Fruit fly (Drosophila melanogaster) whole organism, embryonic: ENCODE data around the gene Glyat.

Source experiments
- Antp ChIP-seq: fragments of 200-800 bp; sonication (Bioruptor generic); optimal IDR thresholded peaks from 3 replicates; lab custom pipeline; 2016; ENCODE audit warnings: missing biosample characterization, missing genetic modification characterization
- B-H1 ChIP-seq: fragments of 200-800 bp; sonication (Bioruptor generic); IDR thresholded peaks from 3 replicates; pipeline ENCODE4 v1.3.6; 2022; ENCODE audit warnings: missing biosample characterization, missing genetic modification characterization
- B-H2 ChIP-seq: fragments of 200-800 bp; sonication (Bioruptor generic); optimal IDR thresholded peaks from 2 replicates; lab custom pipeline; 2018; ENCODE audit warnings: missing biosample characterization, mild to moderate bottlenecking, missing genetic modification characterization
- CG10267 ChIP-seq: fragments of 200-800 bp; sonication (Bioruptor generic); optimal IDR thresholded peaks from 2 replicates; lab custom pipeline; 2018; ENCODE audit warnings: missing biosample characterization, mild to moderate bottlenecking, missing genetic modification characterization, moderate library complexity
- CG10543 ChIP-seq: fragments of 200-800 bp; sonication (Bioruptor generic); optimal IDR thresholded peaks from 3 replicates; lab custom pipeline; 2017; ENCODE audit warnings: missing biosample characterization, mild to moderate bottlenecking, missing genetic modification characterization, moderate library complexity
- CG12071 ChIP-seq: fragments of 200-800 bp; sonication (Bioruptor generic); optimal IDR thresholded peaks from 3 replicates; lab custom pipeline; 2018; ENCODE audit warnings: missing biosample characterization, mild to moderate bottlenecking, missing genetic modification characterization
- CG12769 ChIP-seq: fragments of 200-800 bp; sonication (Bioruptor generic); optimal IDR thresholded peaks from 2 replicates; lab custom pipeline; 2019; ENCODE audit warnings: missing biosample characterization, mild to moderate bottlenecking, missing genetic modification characterization, moderate library complexity
- CG13894 ChIP-seq: fragments of 200-800 bp; sonication (Bioruptor generic); optimal IDR thresholded peaks from 3 replicates; lab custom pipeline; 2018; ENCODE audit warnings: missing biosample characterization, mild to moderate bottlenecking, missing genetic modification characterization, moderate library complexity
- CG14667 ChIP-seq: fragments of 200-800 bp; sonication (Bioruptor generic); IDR thresholded peaks from 2 replicates; pipeline ENCODE4 v1.3.6; 2022; ENCODE audit warnings: missing biosample characterization, missing genetic modification characterization
- CG2116 ChIP-seq: fragments of 200-800 bp; sonication (Bioruptor generic); optimal IDR thresholded peaks from 3 replicates; lab custom pipeline; 2018; ENCODE audit warnings: missing biosample characterization, mild to moderate bottlenecking, missing genetic modification characterization
- CG2678 ChIP-seq: fragments of 200-800 bp; sonication (Bioruptor generic); optimal IDR thresholded peaks from 3 replicates; lab custom pipeline; 2019; ENCODE audit warnings: missing biosample characterization, mild to moderate bottlenecking, missing genetic modification characterization, moderate library complexity
- CG30020 ChIP-seq: fragments of 200-800 bp; optimal IDR thresholded peaks from 2 replicates; lab custom pipeline; 2019; ENCODE audit warnings: missing biosample characterization, mild to moderate bottlenecking, missing genetic modification characterization, moderate library complexity
- CG31388 ChIP-seq: fragments of 200-800 bp; sonication (Bioruptor generic); optimal IDR thresholded peaks from 2 replicates; lab custom pipeline; 2016; ENCODE audit warnings: missing biosample characterization, missing genetic modification characterization
- CG34376 ChIP-seq: fragments of 200-800 bp; sonication (Bioruptor generic); optimal IDR thresholded peaks from 2 replicates; lab custom pipeline; 2018; ENCODE audit warnings: missing biosample characterization, mild to moderate bottlenecking, missing genetic modification characterization
- CG43689 ChIP-seq: fragments of 200-800 bp; sonication (Bioruptor generic); IDR thresholded peaks from 2 replicates; pipeline ENCODE4 v1.3.6; 2022; ENCODE audit warnings: missing biosample characterization, missing genetic modification characterization
- CG6683 ChIP-seq: fragments of 200-800 bp; sonication (Bioruptor generic); optimal IDR thresholded peaks from 2 replicates; lab custom pipeline; 2017; ENCODE audit warnings: missing biosample characterization, mild to moderate bottlenecking, missing genetic modification characterization, missing genetic modification reagents
- CG7839 ChIP-seq: fragments of 200-800 bp; sonication (Bioruptor generic); optimal IDR thresholded peaks from 3 replicates; lab custom pipeline; 2018; ENCODE audit warnings: missing biosample characterization, mild to moderate bottlenecking, missing genetic modification characterization, moderate library complexity
- CG8478 ChIP-seq: fragments of >200 bp; optimal IDR thresholded peaks from 2 replicates; lab custom pipeline; 2018
- CG9817 ChIP-seq: fragments of 200-800 bp; sonication (Bioruptor generic); optimal IDR thresholded peaks from 2 replicates; lab custom pipeline; 2018; ENCODE audit warnings: missing biosample characterization, mild to moderate bottlenecking, missing genetic modification characterization, moderate library complexity
- D ChIP-seq, 2 experiments: fragments of 200-800 bp in 1 of 2; fragments of >200 bp in 1 of 2; sonication (Bioruptor generic) in 1 of 2; optimal IDR thresholded peaks; 2 replicates in 1 of 2; 3 replicates in 1 of 2; lab custom pipeline; 2017; ENCODE audit warnings: mild to moderate bottlenecking in 1 of 2, missing biosample characterization in 1 of 2, missing genetic modification characterization in 1 of 2, missing genetic modification reagents in 1 of 2
- Dbx ChIP-seq: fragments of 200-800 bp; sonication (Bioruptor generic); IDR thresholded peaks from 3 replicates; pipeline ENCODE4 v1.3.6; 2022; ENCODE audit warnings: missing biosample characterization, missing genetic modification characterization
- Dip2 ChIP-seq: fragments of 200-800 bp; sonication (Bioruptor generic); IDR thresholded peaks from 2 replicates; pipeline ENCODE4 v1.3.6; 2022; ENCODE audit warnings: missing biosample characterization, missing genetic modification characterization
- Ets65A ChIP-seq: fragments of 200-800 bp; sonication (Bioruptor generic); peaks from one replicate; lab custom pipeline; 2016; ENCODE audit warnings: missing biosample characterization, missing genetic modification characterization
- H15 ChIP-seq: fragments of 200-800 bp; sonication (Bioruptor generic); IDR thresholded peaks from 3 replicates; pipeline ENCODE4 v1.3.6; 2022; ENCODE audit warnings: missing biosample characterization, missing genetic modification characterization
- HHEX ChIP-seq: fragments of 200-800 bp; sonication (Bioruptor generic); optimal IDR thresholded peaks from 3 replicates; lab custom pipeline; 2017; ENCODE audit warnings: missing biosample characterization, mild to moderate bottlenecking, missing genetic modification characterization, missing genetic modification reagents
- Hand ChIP-seq: fragments of 200-800 bp; sonication (Bioruptor generic); optimal IDR thresholded peaks from 2 replicates; lab custom pipeline; 2017; ENCODE audit warnings: mild to moderate bottlenecking, missing biosample characterization, missing genetic modification reagents, missing genetic modification characterization
- HmgZ ChIP-seq: fragments of 200-800 bp; sonication (Bioruptor generic); optimal IDR thresholded peaks from 2 replicates; lab custom pipeline; 2018; ENCODE audit warnings: missing biosample characterization, mild to moderate bottlenecking, missing genetic modification characterization
- Kr ChIP-seq: fragments of 200-800 bp; sonication (Bioruptor generic); optimal IDR thresholded peaks from 2 replicates; lab custom pipeline; 2017; ENCODE audit warnings: missing biosample characterization, mild to moderate bottlenecking, missing genetic modification characterization
- Med ChIP-seq: fragments of 200-800 bp; sonication (Bioruptor generic); peaks from one replicate; lab custom pipeline; 2016; ENCODE audit warnings: missing biosample characterization, missing genetic modification characterization, mild to moderate bottlenecking, inconsistent platforms, moderate library complexity
- Nf-YA ChIP-seq: fragments of 200-800 bp; sonication (Bioruptor generic); IDR thresholded peaks from 2 replicates; pipeline ENCODE4 v1.3.6; 2022; ENCODE audit warnings: missing biosample characterization, missing genetic modification characterization
- Rx ChIP-seq: fragments of 200-800 bp; sonication (Bioruptor generic); IDR thresholded peaks from 2 replicates; pipeline ENCODE4 v1.3.6; 2022; ENCODE audit warnings: missing biosample characterization, missing genetic modification characterization
- Sox100B ChIP-seq: fragments of 200-800 bp; sonication (Bioruptor generic); optimal IDR thresholded peaks from 3 replicates; lab custom pipeline; 2018; ENCODE audit warnings: missing biosample characterization, mild to moderate bottlenecking, missing genetic modification characterization
- Trl ChIP-seq, 3 experiments: fragments of >200 bp in 2 of 3; fragments of 200-800 bp in 1 of 3; sonication (Bioruptor generic) in 1 of 3; optimal IDR thresholded peaks; 2 replicates in 1 of 3; 3 replicates in 2 of 3; lab custom pipeline; 2016 to 2017; ENCODE audit warnings: missing biosample characterization in 1 of 3, missing genetic modification characterization in 1 of 3
- Vsx1 ChIP-seq: fragments of 200-800 bp; sonication (Bioruptor generic); optimal IDR thresholded peaks from 2 replicates; lab custom pipeline; 2017; ENCODE audit warnings: missing biosample characterization, mild to moderate bottlenecking, missing genetic modification characterization, missing genetic modification reagents
- aop ChIP-seq: fragments of 200-800 bp; sonication (Bioruptor generic); IDR thresholded peaks from 2 replicates; pipeline ENCODE4 v1.3.6; 2022; ENCODE audit warnings: missing biosample characterization, missing genetic modification characterization
- bigmax ChIP-seq: fragments of 200-800 bp; sonication (Bioruptor generic); optimal IDR thresholded peaks from 2 replicates; lab custom pipeline; 2018; ENCODE audit warnings: missing biosample characterization, mild to moderate bottlenecking, missing genetic modification characterization
- chinmo ChIP-seq: fragments of 200-800 bp; sonication (Bioruptor generic); IDR thresholded peaks from 4 replicates; pipeline ENCODE4 v1.3.6; 2022; ENCODE audit warnings: missing biosample characterization, missing genetic modification characterization; ENCODE audit not compliant: partially characterized antibody
- crol ChIP-seq: fragments of 200-800 bp; sonication (Bioruptor generic); IDR thresholded peaks from 2 replicates; pipeline ENCODE4 v1.3.6; 2022; ENCODE audit warnings: missing biosample characterization, missing genetic modification characterization
- en ChIP-seq: fragments of 200-800 bp; sonication (Bioruptor generic); optimal IDR thresholded peaks from 2 replicates; lab custom pipeline; 2016; ENCODE audit warnings: missing biosample characterization, missing genetic modification characterization
- gsb ChIP-seq: fragments of 200-800 bp; sonication (Bioruptor generic); IDR thresholded peaks from 2 replicates; pipeline ENCODE4 v1.3.6; 2022; ENCODE audit warnings: missing biosample characterization, missing genetic modification characterization
- klu ChIP-seq: fragments of 200-800 bp; sonication (Bioruptor generic); IDR thresholded peaks from 2 replicates; pipeline ENCODE4 v1.3.6; 2022; ENCODE audit warnings: missing biosample characterization, missing genetic modification characterization
- mld ChIP-seq: fragments of 200-800 bp; sonication (Bioruptor generic); IDR thresholded peaks from 3 replicates; pipeline ENCODE4 v1.3.6; 2022; ENCODE audit warnings: missing biosample characterization, missing genetic modification characterization; ENCODE audit not compliant: partially characterized antibody
- pros ChIP-seq: fragments of 200-800 bp; sonication (Bioruptor generic); optimal IDR thresholded peaks from 3 replicates; lab custom pipeline; 2019; ENCODE audit warnings: missing biosample characterization, mild to moderate bottlenecking, missing genetic modification characterization, moderate library complexity
- row ChIP-seq: fragments of 200-800 bp; sonication (Bioruptor generic); IDR thresholded peaks from 3 replicates; pipeline ENCODE4 v1.3.6; 2022; ENCODE audit warnings: missing biosample characterization, missing genetic modification characterization
- trem ChIP-seq: fragments of 200-800 bp; optimal IDR thresholded peaks from 3 replicates; lab custom pipeline; 2019; ENCODE audit warnings: missing biosample characterization, mild to moderate bottlenecking, missing genetic modification characterization, moderate library complexity

Gene Glyat

dm6 chr2L:8009283-8010211 is 905 bp downstream of the Glyat start, which contains the start of gene CG12560 (continued):
- TF ChIP-seq CG6683 (GFP tag; lab: Kevin White, UChicago) (no peak), bigmax (GFP tag; lab: Kevin White, UChicago) (no peak)
- TF ChIP-seq, all 482 proteins: peak for 82

dm6 chr2L:8007160-8007876 is 3.1 kb downstream of the Glyat start, which contains the start of gene Spn28Dc:
Gene Spn28Dc, minus strand, starts transcription at chr2L:8007210.
- TF ChIP-seq mld (GFP tag; lab: Robert Waterston, UW) (no peak), CG2678 (tag; lab: Kevin White, UChicago) (no peak), CG8478 (no peak), HmgZ (tag; lab: Kevin White, UChicago) (no peak), CG10543 (GFP tag; lab: Kevin White, UChicago) (peak; percentile 28), crol (GFP tag; lab: Robert Waterston, UW) (no peak), CG34376 (GFP tag; lab: Kevin White, UChicago) (peak; percentile 63), Ets65A (no peak), Trl (optimal IDR thresholded peaks at IDR 0.05; lab: Kevin White, UChicago) (peak in 1 of 2 experiments; percentile 48), Trl (GFP tag; optimal IDR thresholded peaks at IDR 0.05; lab: Kevin White, UChicago) (no peak), Vsx1 (GFP tag; lab: Kevin White, UChicago) (no peak), chinmo (GFP tag; lab: Robert Waterston, UW) (0 out of 4 replicates have a peak, but pooled peaks have one; percentile 55), Nf-YA (no peak), aop (GFP tag; lab: Robert Waterston, UW) (no peak), en (no peak), B-H1 (GFP tag; lab: Robert Waterston, UW) (no peak), Sox100B (GFP tag; lab: Kevin White, UChicago) (no peak), CG9817 (tag; lab: Kevin White, UChicago) (no peak), Antp (GFP tag; lab: Kevin White, UChicago) (no peak), CG43689 (GFP tag; lab: Robert Waterston, UW) (no peak), CG30020 (tag; lab: Kevin White, UChicago) (no peak), CG2116 (GFP tag; lab: Kevin White, UChicago) (no peak), CG14667 (GFP tag; lab: Robert Waterston, UW) (no peak), CG10267 (tag; lab: Kevin White, UChicago) (no peak), Med (GFP tag; lab: Kevin White, UChicago) (peak; percentile 80), klu (GFP tag; lab: Robert Waterston, UW) (no peak), Dip2 (GFP tag; lab: Robert Waterston, UW) (no peak), gsb (no peak), pros (no peak), CG31388 (GFP tag; lab: Kevin White, UChicago) (no peak), Dbx (no peak), B-H2 (no peak), Kr (no peak), trem (no peak), CG7839 (tag; lab: Kevin White, UChicago) (no peak), D (optimal IDR thresholded peaks at IDR 0.05; lab: Kevin White, UChicago) (no peak), D (GFP tag; optimal IDR thresholded peaks at IDR 0.05; lab: Kevin White, UChicago) (no peak), Rx (GFP tag; lab: Robert Waterston, UW) (no peak), H15 (GFP tag; lab: Robert Waterston, UW) (no peak), Hand (GFP tag; lab: Kevin White, UChicago) (no peak), HHEX (no peak), CG12071 (GFP tag; lab: Kevin White, UChicago) (no peak), CG12769 (tag; lab: Kevin White, UChicago) (peak; percentile 22), row (GFP tag; lab: Robert Waterston, UW) (no peak), CG13894 (tag; lab: Kevin White, UChicago) (peak; percentile 28)
